Worm (Caenorhabditis elegans): Measurements from ENCODE around the gene sre-5.

Gene sre-5

DNA sequence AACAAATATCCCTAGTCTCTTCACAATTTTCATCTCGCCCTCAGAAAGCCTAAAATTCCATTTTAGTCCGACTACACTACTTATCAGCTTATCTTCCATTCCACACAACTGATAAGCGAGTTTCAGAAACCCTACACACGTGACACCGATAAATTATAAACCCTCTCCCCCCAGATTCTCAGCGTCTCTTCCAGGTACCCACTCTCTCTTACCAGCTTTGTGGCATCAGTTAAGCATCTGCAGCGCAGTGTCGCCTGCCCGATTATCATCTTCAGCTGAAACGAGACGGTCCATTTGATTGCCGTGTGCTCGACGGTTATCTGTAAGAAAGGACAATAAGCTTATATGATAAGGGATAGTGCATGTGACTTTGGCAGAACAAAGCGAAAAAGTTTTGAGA is 46.8 kb downstream of the sre-5 start (continued):
- TF ChIP-seq nhr-19 (GFP tag; conservative IDR thresholded peaks at IDR 0.05), result peak; percentile 25; the same call in 1 of the 2 replicates
- no peak for TF ChIP-seq unc-62 (GFP tag; optimal IDR thresholded peaks at IDR 0.05)
- no peak for TF ChIP-seq lir-3 (tag; optimal IDR thresholded peaks at IDR 0.05; ENCODE audit: poor library complexity)
- TF ChIP-seq lin-35 (GFP tag; optimal IDR thresholded peaks at IDR 0.05), result peak in 1 of 2 experiments; percentile 69
- TF ChIP-seq aha-1 (tag; optimal IDR thresholded peaks at IDR 0.05), result no peak
- peak; percentile 53 for TF ChIP-seq nhr-71 (tag; optimal IDR thresholded peaks at IDR 0.05)
- no peak for TF ChIP-seq ztf-4 (tag; optimal IDR thresholded peaks at IDR 0.05)
- TF ChIP-seq elt-3 (tag; optimal IDR thresholded peaks at IDR 0.05), result no peak

DNA sequence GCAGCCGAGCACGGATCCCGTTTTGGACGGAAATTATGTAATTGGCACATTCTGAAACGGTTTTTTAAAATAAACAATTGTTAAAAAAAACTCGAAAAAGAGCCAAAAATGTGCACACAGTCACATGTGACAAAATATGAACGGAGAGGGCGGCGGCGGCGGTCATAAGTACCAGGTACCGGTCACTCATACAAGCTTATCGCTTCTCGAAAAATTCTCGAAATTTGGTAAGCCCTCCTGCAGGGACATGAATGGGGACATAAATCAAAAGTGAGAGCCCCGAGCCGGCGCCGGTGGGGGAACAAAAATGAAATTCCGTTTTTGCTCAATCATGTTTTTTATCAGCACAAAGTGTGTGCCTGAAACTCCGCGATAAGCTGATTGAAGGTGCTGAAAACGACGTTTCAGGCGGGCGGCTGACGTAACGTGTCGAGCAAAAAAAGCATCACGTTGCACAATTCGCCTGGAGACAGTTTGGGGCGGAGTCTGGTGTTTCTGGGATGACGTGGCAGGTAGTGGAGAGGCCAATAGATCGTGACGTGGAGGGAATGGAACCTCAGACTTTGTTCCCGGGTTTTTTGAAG is 48.1 kb downstream of the sre-5 start, which contains the start of gene ltah-1.2:
ltah-1.2 (minus strand) TSS at position 51 of the 584 bp plus-strand sequence.
- no peak for TF ChIP-seq nhr-12 (tag; optimal IDR thresholded peaks at IDR 0.05)
- TF ChIP-seq efl-1 (optimal IDR thresholded peaks at IDR 0.05), result no peak
- TF ChIP-seq efl-1 (GFP tag; optimal IDR thresholded peaks at IDR 0.05 in 1 of 2), result peak in 1 of 2 experiments; percentile 15
- TF ChIP-seq unc-30 (tag; optimal IDR thresholded peaks at IDR 0.05), result no peak
- no peak for TF ChIP-seq zip-4 (GFP tag; optimal IDR thresholded peaks at IDR 0.05)
- peak; percentile 11 for TF ChIP-seq pax-3 (tag; optimal IDR thresholded peaks at IDR 0.05)
- TF ChIP-seq grh-1 (GFP tag; IDR thresholded peaks at IDR 0.05), result no peak
- peak; percentile 76 for TF ChIP-seq elt-2 (tag; optimal IDR thresholded peaks at IDR 0.05)
